Worm (Caenorhabditis elegans): Measurements from ENCODE around the gene cnx-1.
A peak's percentile ranks its signal among the peaks of the same experiment; 100 is the strongest.

The cnx-1 gene

DNA sequence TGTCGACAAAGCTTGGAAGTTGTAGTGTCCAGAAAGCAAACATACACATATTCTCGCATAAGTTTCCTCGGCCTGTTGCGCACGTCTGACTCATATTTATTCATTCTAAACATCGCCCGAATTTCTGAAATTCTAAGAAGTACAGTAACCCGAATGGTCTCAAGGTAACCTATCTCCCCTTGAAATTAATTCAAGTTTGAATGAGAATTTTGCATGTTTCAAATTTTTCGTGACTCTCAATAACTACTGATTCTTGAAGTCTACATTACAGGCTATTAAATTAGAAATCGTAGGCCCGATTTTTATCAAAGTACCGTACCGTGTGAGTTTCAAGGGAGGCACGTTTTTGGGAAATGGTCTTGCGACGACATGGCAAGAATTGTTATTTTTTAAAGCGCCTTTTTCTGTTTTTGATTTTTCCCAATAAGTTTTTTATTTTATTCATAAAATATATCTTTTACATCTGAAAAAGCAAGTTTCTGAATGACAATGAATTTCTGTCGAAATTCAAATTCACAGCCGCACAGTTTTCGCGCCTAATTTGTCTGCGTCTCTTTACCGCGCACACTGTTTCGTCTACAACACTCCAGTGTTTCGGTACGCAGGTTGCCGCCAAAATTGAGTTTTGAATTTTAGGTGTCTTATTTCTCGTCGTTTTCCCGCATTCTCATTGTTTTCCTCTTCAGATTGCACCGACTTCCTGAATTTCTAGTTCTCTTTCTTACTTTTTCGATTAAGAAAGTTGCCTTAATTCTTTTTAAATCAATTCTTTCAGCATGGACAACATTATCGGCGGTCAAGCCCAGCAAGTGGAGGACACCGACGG is 23.1 kb downstream of the cnx-1 start, which contains the start of the genes R10E11.9 and mcm-6 (continued):
- TF ChIP-seq nhr-85 (tag) (peak; percentile 52), nhr-90 (tag; optimal IDR thresholded peaks at IDR 0.05; ENCODE audit: poor library complexity) (peak; percentile 22), nhr-28 (tag; optimal IDR thresholded peaks at IDR 0.05) (no peak), pax-3 (tag; optimal IDR thresholded peaks at IDR 0.05) (no peak), blmp-1 (tag; optimal IDR thresholded peaks at IDR 0.05) (peak; percentile 47), isw-1 (GFP tag; IDR thresholded peaks at IDR 0.05) (no peak), fkh-10 (GFP tag; optimal IDR thresholded peaks at IDR 0.05) (no peak), nhr-71 (tag; optimal IDR thresholded peaks at IDR 0.05) (peak; percentile 33), ceh-63 (GFP tag; optimal IDR thresholded peaks at IDR 0.05) (no peak), hpl-2 (GFP tag; optimal IDR thresholded peaks at IDR 0.05) (no peak), nhr-11 (tag; optimal IDR thresholded peaks at IDR 0.05) (no peak), Y116A8C.19 (tag; optimal IDR thresholded peaks at IDR 0.05; ENCODE audit: borderline replicate concordance) (no peak)

DNA sequence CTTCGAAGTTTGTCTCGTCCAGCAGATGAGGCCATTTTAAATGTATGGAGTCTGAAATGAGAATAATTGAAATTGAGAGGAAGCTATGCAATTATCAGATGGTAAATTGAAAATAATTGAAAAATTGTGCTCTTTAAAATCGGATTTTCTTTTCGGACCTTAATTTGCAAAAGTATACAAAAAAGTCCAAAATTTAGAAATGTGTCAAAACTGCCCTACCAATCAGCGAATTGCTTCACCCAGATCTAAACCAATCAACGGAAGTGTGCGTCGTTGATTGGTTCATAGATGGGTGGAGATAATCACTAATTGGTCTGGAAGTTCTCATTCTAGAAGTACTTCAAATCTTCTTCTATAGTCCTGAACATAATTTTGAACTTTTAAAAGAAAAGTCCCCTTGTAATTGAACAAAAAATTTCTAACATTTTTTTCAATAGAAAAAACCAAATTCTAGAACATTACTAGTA is 27.3 kb downstream of the cnx-1 start, which contains the start of gene R10E11.5:
TSS of gene R10E11.5 (minus strand) at position 51 of the 467 bp plus-strand sequence.
- TF ChIP-seq aha-1 (tag; optimal IDR thresholded peaks at IDR 0.05) (no peak), mab-9 (GFP tag; IDR thresholded peaks at IDR 0.05) (no peak), mef-2 (tag; optimal IDR thresholded peaks at IDR 0.05) (no peak), ceh-63 (GFP tag; optimal IDR thresholded peaks at IDR 0.05) (no peak), tbx-2 (tag; optimal IDR thresholded peaks at IDR 0.05) (no peak), mdl-1 (tag; optimal IDR thresholded peaks at IDR 0.05) (no peak), nhr-20 (tag; optimal IDR thresholded peaks at IDR 0.05) (no peak), hpl-2 (GFP tag; optimal IDR thresholded peaks at IDR 0.05) (no peak), isw-1 (GFP tag; IDR thresholded peaks at IDR 0.05) (no peak), sup-37 (GFP tag; optimal IDR thresholded peaks at IDR 0.05) (no peak), elt-2 (tag; optimal IDR thresholded peaks at IDR 0.05) (no peak), sox-4 (tag; optimal IDR thresholded peaks at IDR 0.05) (no peak), efl-1 (optimal IDR thresholded peaks at IDR 0.05) (no peak), efl-1 (GFP tag; optimal IDR thresholded peaks at IDR 0.05 in 1 of 2) (no peak)

DNA sequence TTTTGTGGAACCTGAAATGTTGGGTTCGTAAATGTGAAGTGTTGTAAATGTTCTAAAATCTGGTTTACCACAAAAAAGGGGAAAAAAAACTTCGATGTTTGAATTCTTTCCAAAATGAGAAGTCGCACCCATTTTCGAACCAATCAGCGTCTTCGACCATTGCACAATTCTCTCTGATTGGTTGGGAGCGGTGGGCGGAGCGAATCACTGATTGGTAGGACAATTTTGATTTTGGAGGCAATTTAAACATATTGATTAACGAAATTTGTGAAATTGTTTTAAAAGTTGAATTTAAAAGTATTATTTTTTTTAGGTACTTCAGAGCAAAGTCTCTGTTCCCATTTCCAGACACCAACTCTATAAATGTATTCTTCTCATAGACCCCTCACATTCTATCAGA is 27.9 kb downstream of the cnx-1 start:
- TF ChIP-seq efl-1 (optimal IDR thresholded peaks at IDR 0.05) (no peak), efl-1 (GFP tag; optimal IDR thresholded peaks at IDR 0.05 in 1 of 2) (peak in 1 of 2 experiments; percentile 51), mdl-1 (tag; optimal IDR thresholded peaks at IDR 0.05) (no peak)

DNA sequence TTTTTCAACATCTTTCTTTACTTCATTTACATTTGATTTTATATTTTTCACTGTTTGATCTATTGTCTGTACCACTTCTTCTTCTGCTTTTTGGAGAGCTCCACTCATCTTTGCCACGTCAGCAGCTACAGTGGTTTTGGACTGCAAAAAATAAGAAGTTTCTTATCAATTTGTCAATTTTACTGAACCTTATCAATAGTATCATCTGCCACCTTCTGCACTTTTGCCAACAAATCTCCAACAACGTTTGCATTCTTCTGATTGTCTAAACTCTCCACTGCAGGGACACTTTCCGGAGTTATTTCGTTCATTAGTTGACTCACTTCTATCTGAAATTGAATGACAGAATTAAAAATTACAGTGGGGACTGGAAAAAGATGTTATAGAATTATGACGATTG is 30.2 kb downstream of the cnx-1 start:
- no peak for TF ChIP-seq pqm-1 (tag; optimal IDR thresholded peaks at IDR 0.05)
- peak in 1 of 2 experiments; percentile 15 for TF ChIP-seq lin-35 (GFP tag; optimal IDR thresholded peaks at IDR 0.05)
- TF ChIP-seq blmp-1 (tag; optimal IDR thresholded peaks at IDR 0.05) = no peak
- no peak for TF ChIP-seq sup-37 (GFP tag; optimal IDR thresholded peaks at IDR 0.05)
- TF ChIP-seq elt-2 (tag; optimal IDR thresholded peaks at IDR 0.05) = peak; percentile 56
- TF ChIP-seq nhr-28 (tag; optimal IDR thresholded peaks at IDR 0.05) = no peak
- TF ChIP-seq nhr-12 (tag; optimal IDR thresholded peaks at IDR 0.05) = no peak
- TF ChIP-seq sptf-1 (tag; optimal IDR thresholded peaks at IDR 0.05) = no peak

DNA sequence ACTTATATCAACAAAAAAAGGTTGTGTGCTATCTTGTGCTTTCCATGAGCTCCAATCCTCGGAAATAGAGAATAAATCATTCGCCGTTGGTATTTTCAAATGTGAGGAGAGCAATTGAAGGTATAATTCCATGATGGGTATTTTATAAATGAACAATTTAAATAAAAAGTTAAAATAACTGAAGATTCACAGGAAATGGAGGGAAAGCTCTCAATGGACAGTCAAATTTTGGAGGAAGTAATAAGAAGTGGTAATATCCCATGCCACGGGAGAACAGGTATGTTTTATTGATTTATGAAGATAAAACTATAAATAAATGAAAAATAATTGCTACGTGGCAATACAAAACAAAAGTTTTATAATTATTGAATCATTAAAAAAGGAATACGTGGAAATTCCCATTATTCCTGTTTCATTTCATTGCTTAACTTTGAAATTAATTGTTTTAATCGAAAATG is 33.8 kb downstream of the cnx-1 start:
- no peak for TF ChIP-seq xbp-1 (tag; optimal IDR thresholded peaks at IDR 0.05)
- no peak for TF ChIP-seq rnt-1 (tag; optimal IDR thresholded peaks at IDR 0.05)
- peak; percentile 36 for TF ChIP-seq nhr-90 (tag; optimal IDR thresholded peaks at IDR 0.05; ENCODE audit: poor library complexity)
- TF ChIP-seq elt-3 (tag; optimal IDR thresholded peaks at IDR 0.05) = peak in 1 of 6 experiments; percentile 16
- peak; percentile 19 for TF ChIP-seq elt-2 (tag; optimal IDR thresholded peaks at IDR 0.05)
- TF ChIP-seq aly-2 (tag; optimal IDR thresholded peaks at IDR 0.05) = peak; percentile 51
- TF ChIP-seq nhr-47 (tag; optimal IDR thresholded peaks at IDR 0.05) = peak; percentile 33
- no peak for TF ChIP-seq pqm-1 (tag; optimal IDR thresholded peaks at IDR 0.05)
- TF ChIP-seq sptf-1 (tag; optimal IDR thresholded peaks at IDR 0.05) = no peak
- TF ChIP-seq F16B12.6 (tag; optimal IDR thresholded peaks at IDR 0.05) = no peak
- TF ChIP-seq snu-23 (GFP tag; optimal IDR thresholded peaks at IDR 0.05) = peak; percentile 9
- peak in 1 of 2 experiments; percentile 7 for TF ChIP-seq efl-1 (optimal IDR thresholded peaks at IDR 0.05)
- TF ChIP-seq efl-1 (GFP tag; optimal IDR thresholded peaks at IDR 0.05 in 1 of 2) = no peak
- peak; percentile 32 for TF ChIP-seq nhr-71 (tag; optimal IDR thresholded peaks at IDR 0.05)
- TF ChIP-seq ces-1 (GFP tag; optimal IDR thresholded peaks at IDR 0.05) = no peak
- peak in 1 of 2 experiments; percentile 37 for TF ChIP-seq lsy-2 (tag; optimal IDR thresholded peaks at IDR 0.05)
- TF ChIP-seq ama-1 (optimal IDR thresholded peaks at IDR 0.05) = peak; percentile 33
- TF ChIP-seq ztf-4 (tag; optimal IDR thresholded peaks at IDR 0.05) = peak; percentile 43
- TF ChIP-seq lin-35 (GFP tag; optimal IDR thresholded peaks at IDR 0.05) = peak in 1 of 2 experiments; percentile 4
- TF ChIP-seq nhr-20 (tag; optimal IDR thresholded peaks at IDR 0.05) = peak; percentile 6
- TF ChIP-seq C16A3.4 (tag; optimal IDR thresholded peaks at IDR 0.05) = no peak
- TF ChIP-seq nhr-19 (GFP tag; conservative IDR thresholded peaks at IDR 0.05) = peak; percentile 37
- TF ChIP-seq zag-1 (tag; optimal IDR thresholded peaks at IDR 0.05) = no peak
- no peak for TF ChIP-seq nhr-77 (tag; optimal IDR thresholded peaks at IDR 0.05)
- TF ChIP-seq nhr-85 (tag) = peak; percentile 23

Data from whole organism, L1 larva.